Worm (Caenorhabditis elegans): ENCODE measurements around the gene clec-251.

The clec-251 gene

DNA sequence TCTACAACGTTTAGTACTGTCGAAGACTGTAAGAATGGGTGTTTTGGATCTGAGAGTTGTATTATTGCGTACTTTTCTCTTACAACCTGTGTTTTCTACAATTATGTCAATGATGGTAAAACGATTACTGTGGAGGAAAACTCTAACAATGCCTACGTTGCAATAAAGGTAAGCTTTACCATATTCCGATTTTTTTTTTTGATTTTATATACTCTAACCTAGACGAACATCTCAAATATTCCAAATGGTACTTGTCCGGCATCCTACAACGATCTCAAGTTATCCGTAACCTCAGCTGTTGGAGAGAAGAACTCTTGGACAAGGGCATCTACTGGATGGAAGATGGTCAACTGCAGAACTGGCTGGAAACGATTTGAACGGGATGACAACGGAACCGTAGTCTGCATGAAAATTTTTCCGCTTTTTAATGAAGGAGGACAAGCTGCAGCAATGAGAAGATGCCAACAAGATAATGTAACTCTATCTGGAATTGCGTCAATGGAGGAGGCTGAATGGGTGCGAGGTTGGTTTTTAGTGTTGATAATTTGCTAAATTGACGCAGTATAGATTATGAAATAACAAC, 25.1 kb upstream of the clec-251 start:
- TF ChIP-seq eyg-1 (tag; optimal IDR thresholded peaks at IDR 0.05) (no peak), Y22D7AL.16 (tag; optimal IDR thresholded peaks at IDR 0.05) (no peak), K09A11.1 (tag; optimal IDR thresholded peaks at IDR 0.05; ENCODE audit: insufficient read depth) (no peak), ets-4 (tag; optimal IDR thresholded peaks at IDR 0.05) (no peak), ceh-14 (tag; optimal IDR thresholded peaks at IDR 0.05) (no peak), ceh-22 (tag; optimal IDR thresholded peaks at IDR 0.05) (no peak)

DNA sequence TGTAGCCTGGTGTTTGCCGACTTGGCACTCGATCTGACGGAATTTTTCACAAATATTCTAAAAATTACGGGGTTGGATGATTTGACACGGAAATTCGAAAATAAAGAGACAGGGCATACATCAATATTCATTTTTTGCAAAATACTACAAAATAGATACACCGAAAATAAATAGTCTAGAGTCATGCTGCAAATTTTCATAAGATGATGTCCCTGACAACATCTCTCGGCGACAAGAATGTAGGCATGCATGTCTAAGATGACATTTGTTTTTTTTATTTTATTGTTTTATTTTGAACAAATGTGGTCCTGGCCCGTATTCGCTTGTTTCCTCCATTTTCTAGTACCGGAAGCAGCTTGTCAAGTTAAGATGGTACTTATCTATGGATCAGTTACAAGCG, 24.6 kb upstream of the clec-251 start, which contains the start of gene clec-256:
Gene clec-256 (plus strand): TSS at position 301 of the 400 bp plus-strand sequence.
- TF ChIP-seq nhr-232 (tag; optimal IDR thresholded peaks at IDR 0.05) (no peak), fkh-10 (GFP tag; optimal IDR thresholded peaks at IDR 0.05) (no peak), nfya-1 (tag; optimal IDR thresholded peaks at IDR 0.05) (no peak), pag-3 (tag; optimal IDR thresholded peaks at IDR 0.05; ENCODE audit: borderline replicate concordance) (no peak), elt-2 (tag; optimal IDR thresholded peaks at IDR 0.05) (no peak), sdc-2 (tag; optimal IDR thresholded peaks at IDR 0.05) (no peak), ceh-24 (tag; optimal IDR thresholded peaks at IDR 0.05) (no peak), gmeb-2 (tag; optimal IDR thresholded peaks at IDR 0.05) (no peak), madf-2 (tag; optimal IDR thresholded peaks at IDR 0.05) (no peak), ets-4 (tag; optimal IDR thresholded peaks at IDR 0.05) (no peak), ceh-31 (tag; optimal IDR thresholded peaks at IDR 0.05) (no peak), pqm-1 (tag; optimal IDR thresholded peaks at IDR 0.05) (no peak), ztf-16 (tag; optimal IDR thresholded peaks at IDR 0.05) (no peak), lim-6 (tag; optimal IDR thresholded peaks at IDR 0.05) (no peak), eyg-1 (tag; optimal IDR thresholded peaks at IDR 0.05) (no peak), unc-55 (GFP tag; optimal IDR thresholded peaks at IDR 0.05) (no peak)

DNA sequence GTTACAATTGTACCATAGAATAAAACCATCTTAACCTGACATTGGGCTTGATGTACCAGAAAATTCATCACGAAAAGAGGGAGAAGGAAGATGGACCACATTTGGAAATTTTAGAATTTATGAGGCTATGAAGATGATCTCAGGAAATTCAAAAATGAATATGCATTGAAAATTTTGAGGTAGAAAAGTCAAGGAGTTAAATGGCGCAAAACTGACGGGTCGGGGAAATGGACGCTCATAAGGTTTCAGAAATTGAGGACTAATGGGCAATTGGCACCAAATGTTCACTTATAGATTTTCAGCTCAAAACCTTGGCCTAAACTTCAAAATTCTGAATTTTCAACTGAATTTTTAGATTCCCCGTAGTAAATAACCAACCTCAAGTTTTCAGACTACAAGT, 23.8 kb upstream of the clec-251 start, which contains the start of gene clec-255:
Gene clec-255 (minus strand): TSS at position 101 of the 400 bp plus-strand sequence.
- TF ChIP-seq elt-4 (tag; optimal IDR thresholded peaks at IDR 0.05) (no peak), elt-2 (tag; optimal IDR thresholded peaks at IDR 0.05) (no peak), ztf-16 (tag; optimal IDR thresholded peaks at IDR 0.05) (no peak), unc-42 (tag; optimal IDR thresholded peaks at IDR 0.05) (no peak), nhr-11 (tag; optimal IDR thresholded peaks at IDR 0.05) (no peak), tbx-7 (tag; optimal IDR thresholded peaks at IDR 0.05) (no peak), nfya-1 (tag; optimal IDR thresholded peaks at IDR 0.05) (no peak), lim-6 (tag; optimal IDR thresholded peaks at IDR 0.05) (no peak), odd-2 (tag; optimal IDR thresholded peaks at IDR 0.05) (no peak), F13H6.1 (tag; optimal IDR thresholded peaks at IDR 0.05) (no peak), pat-9 (tag; optimal IDR thresholded peaks at IDR 0.05) (no peak), lin-11 (tag; optimal IDR thresholded peaks at IDR 0.05) (no peak), K02D7.2 (tag; optimal IDR thresholded peaks at IDR 0.05) (no peak), hlh-13 (GFP tag; optimal IDR thresholded peaks at IDR 0.05) (no peak)

DNA sequence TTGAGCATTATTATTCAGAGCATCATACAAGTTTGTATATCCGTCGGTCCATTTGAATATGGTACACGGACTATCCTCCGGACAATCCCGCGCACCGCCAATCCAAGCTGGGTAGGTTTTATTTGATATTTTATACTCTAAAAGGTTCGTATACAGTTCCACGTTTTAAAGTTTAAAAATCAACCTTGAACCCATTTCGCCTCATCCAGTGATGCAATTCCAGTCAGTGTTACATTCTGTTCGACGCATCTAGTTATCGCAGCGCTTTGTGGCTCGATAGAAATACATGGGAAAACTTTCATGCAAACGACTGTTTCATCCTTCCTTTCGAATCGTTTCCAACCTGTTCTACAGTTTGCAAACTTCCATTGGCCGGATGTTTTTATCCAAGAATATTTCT, 23.1 kb upstream of the clec-251 start:
- TF ChIP-seq unc-42 (tag; optimal IDR thresholded peaks at IDR 0.05) = no peak
- no peak for TF ChIP-seq hlh-13 (GFP tag; optimal IDR thresholded peaks at IDR 0.05)
- TF ChIP-seq K09A11.1 (tag; optimal IDR thresholded peaks at IDR 0.05; ENCODE audit: insufficient read depth) = no peak
- TF ChIP-seq ceh-30 (tag; optimal IDR thresholded peaks at IDR 0.05) = no peak
- no peak for TF ChIP-seq tbx-2 (tag; optimal IDR thresholded peaks at IDR 0.05)
- TF ChIP-seq syd-9 (tag; optimal IDR thresholded peaks at IDR 0.05) = no peak
- no peak for TF ChIP-seq nfya-1 (tag; optimal IDR thresholded peaks at IDR 0.05)
- no peak for TF ChIP-seq pax-1 (tag; optimal IDR thresholded peaks at IDR 0.05)
- TF ChIP-seq unc-55 (GFP tag; optimal IDR thresholded peaks at IDR 0.05) = no peak
- no peak for TF ChIP-seq che-1 (tag; optimal IDR thresholded peaks at IDR 0.05)
- no peak for TF ChIP-seq ama-1 (optimal IDR thresholded peaks at IDR 0.05)
- no peak for TF ChIP-seq ttx-3 (tag; optimal IDR thresholded peaks at IDR 0.05)

Measured in whole organism, late embryonic.